Fruit fly (Drosophila melanogaster) whole organism, prepupa: ENCODE data around the gene CG9451.

Source experiments
- Blimp-1 ChIP-seq: fragments of 200-800 bp; sonication (Bioruptor generic); optimal IDR thresholded peaks from 3 replicates; lab custom pipeline; 2017; ENCODE audit warnings: missing biosample characterization, missing genetic modification characterization, mild to moderate bottlenecking, moderate library complexity, missing genetic modification reagents
- CG10631 ChIP-seq: fragments of 200-800 bp; sonication (Bioruptor generic); optimal IDR thresholded peaks from 2 replicates; lab custom pipeline; 2016; ENCODE audit warnings: missing biosample characterization, missing genetic modification characterization
- CG10669 ChIP-seq: fragments of 200-800 bp; sonication (Bioruptor generic); optimal IDR thresholded peaks from 3 replicates; lab custom pipeline; 2018; ENCODE audit warnings: missing biosample characterization, mild to moderate bottlenecking, missing genetic modification characterization, moderate library complexity
- CG11294 ChIP-seq: fragments of 200-800 bp; sonication (Bioruptor generic); IDR thresholded peaks from 2 replicates; pipeline ENCODE4 v1.3.6; 2022; ENCODE audit warnings: missing biosample characterization, missing genetic modification characterization
- CG11762 ChIP-seq: fragments of 200-800 bp; sonication (Bioruptor generic); optimal IDR thresholded peaks from 3 replicates; lab custom pipeline; 2016; ENCODE audit warnings: missing biosample characterization, missing genetic modification characterization; ENCODE audit not compliant: insufficient read depth
- CG11902 ChIP-seq: fragments of 200-800 bp; sonication (Bioruptor generic); optimal IDR thresholded peaks from 3 replicates; lab custom pipeline; 2016; ENCODE audit warnings: missing biosample characterization, missing genetic modification characterization
- CG16779 ChIP-seq: fragments of 200-800 bp; sonication (Bioruptor generic); optimal IDR thresholded peaks from 3 replicates; lab custom pipeline; 2017; ENCODE audit warnings: missing biosample characterization, mild to moderate bottlenecking, missing genetic modification characterization
- CG32006 ChIP-seq: fragments of 200-800 bp; sonication (Bioruptor generic); optimal IDR thresholded peaks from 3 replicates; lab custom pipeline; 2017; ENCODE audit warnings: missing biosample characterization, mild to moderate bottlenecking, missing genetic modification characterization
- CG3919 ChIP-seq: fragments of 200-800 bp; sonication (Bioruptor generic); optimal IDR thresholded peaks from 3 replicates; lab custom pipeline; 2016; ENCODE audit warnings: missing biosample characterization, missing genetic modification characterization
- CG4318 ChIP-seq: fragments of 200-800 bp; sonication (Bioruptor generic); optimal IDR thresholded peaks from 3 replicates; lab custom pipeline; 2017; ENCODE audit warnings: missing biosample characterization, mild to moderate bottlenecking, missing genetic modification characterization
- CG6163 ChIP-seq: fragments of 200-800 bp; sonication (Bioruptor generic); IDR thresholded peaks from 3 replicates; pipeline ENCODE4 v1.3.6; 2022; ENCODE audit warnings: missing biosample characterization, missing genetic modification characterization
- CG6792 ChIP-seq: fragments of 200-800 bp; sonication (Bioruptor generic); optimal IDR thresholded peaks from 3 replicates; lab custom pipeline; 2016; ENCODE audit warnings: missing biosample characterization, missing genetic modification characterization
- CG7368 ChIP-seq: fragments of 200-800 bp; sonication (Bioruptor generic); optimal IDR thresholded peaks from 3 replicates; lab custom pipeline; 2016; ENCODE audit warnings: missing biosample characterization, missing genetic modification characterization
- CG8119 ChIP-seq: fragments of 200-800 bp; sonication (Bioruptor generic); IDR thresholded peaks from 3 replicates; pipeline ENCODE4 v1.3.6; 2022; ENCODE audit warnings: missing biosample characterization, missing genetic modification characterization
- CG9139 ChIP-seq: fragments of 200-800 bp; sonication (Bioruptor generic); optimal IDR thresholded peaks from 3 replicates; lab custom pipeline; 2017; ENCODE audit warnings: missing biosample characterization, mild to moderate bottlenecking, missing genetic modification characterization
- Eip75B ChIP-seq: fragments of 200-800 bp; sonication (Bioruptor generic); optimal IDR thresholded peaks from 3 replicates; lab custom pipeline; 2016; ENCODE audit warnings: missing biosample characterization, missing genetic modification characterization
- Eip78C ChIP-seq: fragments of 200-800 bp; sonication (Bioruptor generic); peaks from one replicate; lab custom pipeline; 2016; ENCODE audit warnings: missing biosample characterization, missing genetic modification characterization
- Ets21C ChIP-seq: fragments of 200-800 bp; sonication (Bioruptor generic); optimal IDR thresholded peaks from 3 replicates; lab custom pipeline; 2016; ENCODE audit warnings: missing biosample characterization, missing genetic modification characterization
- Ets96B ChIP-seq: fragments of 200-800 bp; optimal IDR thresholded peaks from 2 replicates; lab custom pipeline; 2019; ENCODE audit warnings: missing biosample characterization, mild to moderate bottlenecking, missing genetic modification characterization, moderate library complexity
- Gug ChIP-seq: fragments of 200-800 bp; sonication (Bioruptor generic); IDR thresholded peaks from 2 replicates; pipeline ENCODE4 v1.3.6; 2022; ENCODE audit warnings: missing biosample characterization, missing genetic modification characterization
- Hr4 ChIP-seq: fragments of 200-800 bp; sonication (Bioruptor generic); optimal IDR thresholded peaks from 3 replicates; lab custom pipeline; 2016; ENCODE audit warnings: missing biosample characterization, missing genetic modification characterization
- Sox102F ChIP-seq: fragments of 200-800 bp; sonication (Bioruptor generic); optimal IDR thresholded peaks from 2 replicates; lab custom pipeline; 2016; ENCODE audit warnings: missing biosample characterization, mild to moderate bottlenecking, missing genetic modification characterization
- Sox15 ChIP-seq: fragments of 200-800 bp; sonication (Bioruptor generic); optimal IDR thresholded peaks from 3 replicates; lab custom pipeline; 2016; ENCODE audit warnings: missing biosample characterization, missing genetic modification characterization
- achi ChIP-seq: fragments of 200-800 bp; sonication (Bioruptor generic); optimal IDR thresholded peaks from 3 replicates; lab custom pipeline; 2016; ENCODE audit warnings: missing biosample characterization, missing genetic modification characterization
- dac ChIP-seq: fragments of 200-800 bp; sonication (Bioruptor generic); optimal IDR thresholded peaks from 2 replicates; lab custom pipeline; 2017; ENCODE audit warnings: missing biosample characterization, mild to moderate bottlenecking, missing genetic modification characterization
- eg ChIP-seq: fragments of 200-800 bp; sonication (Bioruptor generic); IDR thresholded peaks from 3 replicates; pipeline ENCODE4 v1.3.6; 2022; ENCODE audit warnings: missing biosample characterization, missing genetic modification characterization
- fd59A ChIP-seq: fragments of 200-800 bp; sonication (Bioruptor generic); optimal IDR thresholded peaks from 2 replicates; lab custom pipeline; 2017; ENCODE audit warnings: missing biosample characterization, mild to moderate bottlenecking, missing genetic modification characterization, missing genetic modification reagents
- fd85E ChIP-seq: fragments of 200-800 bp; sonication (Bioruptor generic); optimal IDR thresholded peaks from 3 replicates; lab custom pipeline; 2016; ENCODE audit warnings: missing biosample characterization, missing genetic modification characterization
- fkh ChIP-seq: fragments of 200-800 bp; sonication (Bioruptor generic); optimal IDR thresholded peaks from 3 replicates; lab custom pipeline; 2017; ENCODE audit warnings: missing biosample characterization, mild to moderate bottlenecking, missing genetic modification characterization, moderate library complexity
- lz ChIP-seq: fragments of 200-800 bp; sonication (Bioruptor generic); optimal IDR thresholded peaks from 3 replicates; lab custom pipeline; 2016; ENCODE audit warnings: missing biosample characterization, missing genetic modification characterization
- net ChIP-seq: fragments of 200-800 bp; sonication (Bioruptor generic); optimal IDR thresholded peaks from 3 replicates; lab custom pipeline; 2016; ENCODE audit warnings: missing biosample characterization, missing genetic modification characterization
- pdm3 ChIP-seq: fragments of 200-800 bp; sonication (Bioruptor generic); optimal IDR thresholded peaks from 3 replicates; lab custom pipeline; 2016; ENCODE audit warnings: missing biosample characterization, missing genetic modification characterization
- svp ChIP-seq: fragments of 200-800 bp; sonication (Bioruptor generic); peaks from one replicate; lab custom pipeline; 2016; ENCODE audit warnings: missing biosample characterization, missing genetic modification characterization
- vri ChIP-seq: fragments of 200-800 bp; sonication (Bioruptor generic); optimal IDR thresholded peaks from 3 replicates; lab custom pipeline; 2016; ENCODE audit warnings: missing biosample characterization, mild to moderate bottlenecking, missing genetic modification characterization

The CG9451 gene

DNA sequence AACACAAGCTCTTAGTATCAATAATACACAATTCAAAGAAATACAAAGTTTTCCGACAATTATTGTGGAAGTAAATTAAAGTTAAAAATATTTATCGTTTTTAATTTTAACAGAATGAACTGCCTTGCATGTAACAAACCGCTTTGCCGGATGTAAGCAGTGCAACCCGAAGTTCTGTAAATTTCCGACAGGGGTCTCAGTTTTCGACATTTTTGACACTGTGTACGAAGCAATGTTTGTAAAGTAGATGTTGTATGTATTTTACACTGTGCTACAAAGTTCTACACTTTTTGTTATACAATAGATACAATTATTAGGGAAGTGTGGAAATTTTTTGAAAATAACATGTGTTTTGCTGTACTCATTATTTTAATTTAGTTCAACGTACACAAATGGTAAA, 15.9 kb upstream of the CG9451 start (continued):
- TF ChIP-seq CG4318 (GFP tag; lab: Kevin White, UChicago) (no peak), Sox102F (no peak), Gug (GFP tag; lab: Robert Waterston, UW) (no peak), CG3919 (GFP tag; lab: Kevin White, UChicago) (peak; percentile 70), Eip78C (GFP tag; lab: Kevin White, UChicago) (peak; percentile 79), Sox15 (GFP tag; lab: Kevin White, UChicago) (peak; percentile 34), CG11294 (GFP tag; lab: Robert Waterston, UW) (no peak), CG11762 (GFP tag; lab: Kevin White, UChicago) (peak; percentile 43), svp (GFP tag; lab: Kevin White, UChicago) (peak; percentile 64), CG8119 (GFP tag; lab: Robert Waterston, UW) (no peak), Eip75B (peak; percentile 71), Ets21C (peak; percentile 27), achi (GFP tag; lab: Kevin White, UChicago) (no peak), net (GFP tag; lab: Kevin White, UChicago) (peak; percentile 29), dac (GFP tag; lab: Kevin White, UChicago) (peak; percentile 32), CG11902 (GFP tag; lab: Kevin White, UChicago) (peak; percentile 63), fkh (GFP tag; lab: Kevin White, UChicago) (no peak), Ets96B (tag; lab: Kevin White, UChicago) (no peak), fd59A (GFP tag; lab: Kevin White, UChicago) (no peak)
- TF ChIP-seq, all 60 proteins: peak for 30

DNA sequence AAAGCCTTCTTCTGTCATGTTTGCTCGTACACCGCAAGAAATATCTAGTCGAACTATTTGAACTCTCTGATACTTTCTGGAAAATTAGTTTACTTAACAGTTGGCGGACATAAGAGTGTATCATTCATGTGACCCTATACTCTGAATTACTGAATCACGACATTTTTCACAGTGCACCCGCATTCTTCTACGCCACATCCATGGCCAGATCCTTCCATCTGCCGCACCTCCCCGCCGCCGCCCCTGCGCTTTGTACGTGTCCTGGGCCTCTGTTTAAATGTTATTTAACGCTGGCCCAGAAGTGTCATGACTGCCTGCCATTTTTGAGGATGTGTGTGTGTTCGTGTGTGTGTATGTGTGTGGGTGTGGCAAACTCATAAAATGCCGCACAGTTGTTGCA, 12.1 kb upstream of the CG9451 start:
- TF ChIP-seq svp (GFP tag; lab: Kevin White, UChicago) = peak; percentile 22
- TF ChIP-seq eg (GFP tag; lab: Robert Waterston, UW) = no peak
- no peak for TF ChIP-seq CG6792
- TF ChIP-seq vri (GFP tag; lab: Kevin White, UChicago) = no peak
- TF ChIP-seq fkh (GFP tag; lab: Kevin White, UChicago) = no peak

DNA sequence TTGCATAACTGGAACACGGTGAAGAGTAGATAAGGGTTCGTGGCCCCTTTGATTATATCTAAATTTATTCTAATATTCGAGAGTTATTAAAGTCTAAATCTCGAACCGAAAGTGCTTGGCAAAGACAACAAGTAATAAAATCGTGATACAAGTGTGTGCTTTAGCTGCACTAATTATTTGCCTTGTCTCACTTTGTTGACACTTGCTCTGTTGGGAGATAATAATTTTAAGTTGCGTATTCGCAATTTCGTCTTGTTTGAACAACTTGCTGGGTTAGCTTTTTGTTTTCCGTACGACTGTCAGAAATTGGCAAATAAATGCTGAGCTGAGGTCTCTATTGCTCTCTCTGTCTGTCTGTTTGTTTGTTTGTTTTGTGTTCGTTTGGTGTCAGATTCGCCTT, 4.1 kb upstream of the CG9451 start:
- TF ChIP-seq Blimp-1 (GFP tag; lab: Kevin White, UChicago) (no peak), Eip78C (GFP tag; lab: Kevin White, UChicago) (peak; percentile 38), vri (GFP tag; lab: Kevin White, UChicago) (peak; percentile 15), fkh (GFP tag; lab: Kevin White, UChicago) (peak; percentile 78), CG32006 (GFP tag; lab: Kevin White, UChicago) (no peak)

DNA sequence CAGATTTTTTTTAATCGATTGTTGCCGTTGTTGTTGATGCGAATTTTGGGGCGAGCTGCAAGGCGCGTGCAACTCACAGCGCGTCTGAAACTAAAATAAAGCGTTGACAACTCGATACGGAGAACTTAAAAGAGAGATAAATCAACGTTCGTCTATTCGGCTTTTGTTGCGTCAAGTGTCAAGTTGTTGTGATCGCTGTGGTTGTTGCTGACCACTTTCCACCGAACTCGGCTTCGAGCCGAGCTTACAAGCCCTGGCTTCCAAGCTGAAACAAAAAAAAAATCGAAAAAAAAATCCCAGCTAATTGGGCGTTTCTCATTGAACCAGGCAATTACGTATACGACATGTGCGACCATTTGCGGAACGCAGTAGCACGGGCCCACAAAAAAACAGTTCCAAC, 3.2 kb upstream of the CG9451 start, which contains the start of gene CG9452:
CG9452 (minus strand) TSS at position 101 of the 400 bp plus-strand sequence.
- TF ChIP-seq Gug (GFP tag; lab: Robert Waterston, UW) (no peak), CG6163 (GFP tag; lab: Robert Waterston, UW) (no peak), pdm3 (GFP tag; lab: Kevin White, UChicago) (no peak), CG16779 (no peak), lz (no peak), fd85E (GFP tag; lab: Kevin White, UChicago) (no peak), CG10669 (GFP tag; lab: Kevin White, UChicago) (no peak), Hr4 (GFP tag; lab: Kevin White, UChicago) (no peak), CG7368 (GFP tag; lab: Kevin White, UChicago) (no peak), net (GFP tag; lab: Kevin White, UChicago) (no peak), CG9139 (GFP tag; lab: Kevin White, UChicago) (no peak), Blimp-1 (GFP tag; lab: Kevin White, UChicago) (no peak), Sox15 (GFP tag; lab: Kevin White, UChicago) (no peak), dac (GFP tag; lab: Kevin White, UChicago) (no peak), CG10631 (GFP tag; lab: Kevin White, UChicago) (no peak), fd59A (GFP tag; lab: Kevin White, UChicago) (no peak), fkh (GFP tag; lab: Kevin White, UChicago) (no peak)
